Worm (Caenorhabditis elegans) whole organism, late embryonic: ENCODE data around the gene nhr-90.

Experiments used
- Y22D7AL.16 ChIP-seq: sonication (generic microtip); optimal IDR thresholded peaks from 2 replicates; lab custom pipeline; 2016; ENCODE audit warnings: missing genetic modification characterization, missing compliant biosample characterization
- ama-1 ChIP-seq: fragments of 150-350 bp; optimal IDR thresholded peaks from 2 replicates; lab custom pipeline; 2014
- ceh-22 ChIP-seq: sonication (generic microtip); optimal IDR thresholded peaks from 2 replicates; lab custom pipeline; 2017; ENCODE audit warnings: missing biosample characterization, missing genetic modification characterization
- ceh-34 ChIP-seq: sonication (generic microtip); optimal IDR thresholded peaks from 2 replicates; lab custom pipeline; 2016; ENCODE audit warnings: mild to moderate bottlenecking, missing genetic modification characterization, missing compliant biosample characterization

- TF ChIP-seq ceh-22 (tag; lab: Kevin White, UChicago) = no peak
- TF ChIP-seq ama-1 (lab: Kevin White, UChicago) = no peak
- no peak for TF ChIP-seq Y22D7AL.16 (tag; lab: Kevin White, UChicago)
- no peak for TF ChIP-seq ceh-34 (tag; lab: Kevin White, UChicago)
These were observed 42.6 kb downstream of the nhr-90 start, which contains the start of gene srj-5 for ce11 chrV:652940-653339.
